Fruit fly (Drosophila melanogaster): ENCODE results near the gene Atac3.
A peak's percentile ranks its signal among the peaks of the same experiment; 100 is the strongest.

- peak; percentile 80 for TF ChIP-seq CG14014 (GFP tag; IDR thresholded peaks at IDR 0.05)
- TF ChIP-seq HLHmδ (GFP tag; optimal IDR thresholded peaks at IDR 0.05): no peak
- no peak for TF ChIP-seq Nf-YC (tag; optimal IDR thresholded peaks at IDR 0.05)
Measured at dm6 chr3L:350651-351228, 22.9 kb upstream of the Atac3 start.
